Fruit fly (Drosophila melanogaster): ENCODE measurements around the gene ATPsynE.
A peak's percentile ranks its signal among the peaks of the same experiment; 100 is the strongest.

The ATPsynE gene

DNA sequence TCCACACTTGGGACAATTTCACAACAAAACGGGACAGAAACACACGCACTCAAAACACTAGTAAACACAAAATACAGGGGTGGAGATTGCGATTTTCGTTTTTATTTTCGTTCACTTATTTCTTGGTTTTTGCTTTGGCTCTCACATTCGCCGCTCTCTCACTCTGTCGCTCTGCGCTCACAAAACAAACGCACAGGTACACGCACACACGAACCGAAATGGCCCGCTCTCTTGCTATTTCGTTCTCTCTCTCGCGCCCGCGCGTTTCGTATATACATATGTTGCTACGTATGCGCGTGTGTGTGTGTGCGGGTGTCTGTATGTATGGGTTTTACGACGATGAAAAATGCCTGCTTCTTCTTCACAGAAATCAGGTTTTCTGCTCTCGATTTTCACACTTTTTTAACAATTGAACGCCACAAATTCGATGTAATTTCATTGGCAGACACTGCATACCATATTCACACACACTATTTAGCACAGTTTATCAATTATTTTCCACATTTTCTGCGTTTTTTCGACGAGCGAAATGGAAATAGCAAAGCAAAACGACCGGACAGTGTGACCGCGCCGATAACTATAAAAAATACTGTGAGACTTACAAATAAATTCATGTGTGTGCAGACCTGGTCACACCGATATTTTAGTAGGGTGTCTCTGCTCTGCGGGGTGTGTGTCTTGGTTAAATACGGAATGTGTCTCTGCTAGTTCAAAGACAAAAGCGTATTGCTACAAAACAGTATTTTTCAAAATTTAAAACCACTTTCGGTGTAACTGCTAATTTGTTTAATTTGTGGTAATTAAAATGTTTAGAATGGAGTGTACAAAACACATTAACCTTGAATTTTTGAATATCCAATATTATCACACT, 40.2 kb upstream of the ATPsynE start, which contains the start of gene trx (continued):
- TF ChIP-seq nau (GFP tag; optimal IDR thresholded peaks at IDR 0.05) (no peak), Dp (GFP tag; optimal IDR thresholded peaks at IDR 0.05) (peak; percentile 71), CG6254 (GFP tag; optimal IDR thresholded peaks at IDR 0.05) (no peak), CG12659 (GFP tag; optimal IDR thresholded peaks at IDR 0.05) (peak; percentile 73), nerfin-1 (tag; optimal IDR thresholded peaks at IDR 0.05) (peak; percentile 90), emc (GFP tag; optimal IDR thresholded peaks at IDR 0.05) (no peak), CG14860 (GFP tag; IDR thresholded peaks at IDR 0.05; ENCODE audit: partially characterized antibody) (no peak), Dek (tag; optimal IDR thresholded peaks at IDR 0.05) (peak; percentile 25), CG30020 (tag; optimal IDR thresholded peaks at IDR 0.05) (no peak), chif (GFP tag; optimal IDR thresholded peaks at IDR 0.05) (peak in 1 of 2 experiments; percentile 32), Sin3A (optimal IDR thresholded peaks at IDR 0.05) (peak; percentile 80), CG2116 (GFP tag; optimal IDR thresholded peaks at IDR 0.05) (peak; percentile 36), caup (GFP tag; optimal IDR thresholded peaks at IDR 0.05; ENCODE audit: severe bottlenecking) (no peak), CG10431 (GFP tag; optimal IDR thresholded peaks at IDR 0.05) (peak; percentile 32), CG10147 (GFP tag; optimal IDR thresholded peaks at IDR 0.05) (peak; percentile 27), CG10462 (GFP tag; optimal IDR thresholded peaks at IDR 0.05) (no peak), CG11093 (GFP tag; IDR thresholded peaks at IDR 0.05) (no peak), CG12769 (tag; optimal IDR thresholded peaks at IDR 0.05) (peak; percentile 16), Nf-YC (tag; optimal IDR thresholded peaks at IDR 0.05) (peak; percentile 13), peb (GFP tag; IDR thresholded peaks at IDR 0.05) (no peak), scrt (GFP tag; optimal IDR thresholded peaks at IDR 0.05) (no peak), CG2129 (GFP tag; IDR thresholded peaks at IDR 0.05; ENCODE audit: partially characterized antibody) (no peak), Deaf1 (tag; optimal IDR thresholded peaks at IDR 0.05) (peak; percentile 77), Six4 (GFP tag; optimal IDR thresholded peaks at IDR 0.05) (no peak), Ada2b (GFP tag; IDR thresholded peaks at IDR 0.05) (no peak), Sox100B (GFP tag; optimal IDR thresholded peaks at IDR 0.05) (no peak), crol (GFP tag; IDR thresholded peaks at IDR 0.05) (no peak), Poxn (GFP tag; IDR thresholded peaks at IDR 0.05) (no peak), sens-2 (GFP tag; IDR thresholded peaks at IDR 0.05) (no peak), Camta (GFP tag; optimal IDR thresholded peaks at IDR 0.05) (no peak), zen (tag; optimal IDR thresholded peaks at IDR 0.05) (peak; percentile 55), CG10959 (GFP tag; IDR thresholded peaks at IDR 0.05) (no peak), z (GFP tag; IDR thresholded peaks at IDR 0.05) (no peak), CG1792 (GFP tag; optimal IDR thresholded peaks at IDR 0.05) (no peak), slbo (GFP tag; IDR thresholded peaks at IDR 0.05) (no peak), CG9727 (GFP tag; optimal IDR thresholded peaks at IDR 0.05) (no peak), Med (GFP tag) (peak; percentile 84), CG12391 (tag; optimal IDR thresholded peaks at IDR 0.05) (peak; percentile 2), Drgx (GFP tag; IDR thresholded peaks at IDR 0.05) (no peak), CG12219 (GFP tag; optimal IDR thresholded peaks at IDR 0.05) (no peak), trem (tag; optimal IDR thresholded peaks at IDR 0.05) (peak; percentile 71), Atf-2 (GFP tag; optimal IDR thresholded peaks at IDR 0.05) (no peak), CG12942 (GFP tag; optimal IDR thresholded peaks at IDR 0.05) (no peak), NC2α (GFP tag; optimal IDR thresholded peaks at IDR 0.05) (no peak), tna (GFP tag; IDR thresholded peaks at IDR 0.05; ENCODE audit: partially characterized antibody) (no peak), CG11696 (GFP tag; IDR thresholded peaks at IDR 0.05) (no peak), CG32772 (GFP tag; IDR thresholded peaks at IDR 0.05) (no peak), Nf-YB (GFP tag; optimal IDR thresholded peaks at IDR 0.05) (no peak), hbn (GFP tag; IDR thresholded peaks at IDR 0.05; ENCODE audit: partially characterized antibody) (no peak)
